Fruit fly (Drosophila melanogaster): ENCODE data around the gene CG8149.

CG8149 gene

dm6 chr3R:9550265-9551012 lies 46.0 kb downstream of the CG8149 start (continued):
- TF ChIP-seq Hr4 (GFP tag; optimal IDR thresholded peaks at IDR 0.05) (no peak), CG7368 (GFP tag; optimal IDR thresholded peaks at IDR 0.05) (no peak), Blimp-1 (GFP tag; optimal IDR thresholded peaks at IDR 0.05) (no peak), CG6792 (GFP tag; optimal IDR thresholded peaks at IDR 0.05) (no peak), Eip78C (GFP tag) (peak; percentile 82), cyc (GFP tag; optimal IDR thresholded peaks at IDR 0.05) (no peak), CG9139 (GFP tag; optimal IDR thresholded peaks at IDR 0.05) (peak; percentile 36), pdm3 (GFP tag; optimal IDR thresholded peaks at IDR 0.05) (no peak), CG4318 (GFP tag; optimal IDR thresholded peaks at IDR 0.05) (no peak), ss (GFP tag; optimal IDR thresholded peaks at IDR 0.05) (peak in 1 of 2 experiments; percentile 25), fd85E (GFP tag; optimal IDR thresholded peaks at IDR 0.05) (no peak), fd59A (GFP tag; optimal IDR thresholded peaks at IDR 0.05) (no peak), lz (GFP tag; optimal IDR thresholded peaks at IDR 0.05) (no peak), Smox (GFP tag; optimal IDR thresholded peaks at IDR 0.05) (no peak), Hr38 (GFP tag; optimal IDR thresholded peaks at IDR 0.05) (no peak), Met (GFP tag; optimal IDR thresholded peaks at IDR 0.05) (no peak), salr (GFP tag; optimal IDR thresholded peaks at IDR 0.05) (no peak), CG11762 (GFP tag; optimal IDR thresholded peaks at IDR 0.05; ENCODE audit: insufficient read depth) (no peak), dac (GFP tag; optimal IDR thresholded peaks at IDR 0.05) (no peak), Sox15 (GFP tag; optimal IDR thresholded peaks at IDR 0.05) (no peak), spab (GFP tag; optimal IDR thresholded peaks at IDR 0.05) (no peak), Hr39 (GFP tag; optimal IDR thresholded peaks at IDR 0.05) (no peak), CG11294 (GFP tag; IDR thresholded peaks at IDR 0.05) (no peak), CG31627 (GFP tag; optimal IDR thresholded peaks at IDR 0.05) (no peak), CG8632 (GFP tag; optimal IDR thresholded peaks at IDR 0.05) (peak; percentile 10), net (GFP tag; optimal IDR thresholded peaks at IDR 0.05) (peak; percentile 26), CG15336 (GFP tag; IDR thresholded peaks at IDR 0.05) (no peak), Eip93F (GFP tag; optimal IDR thresholded peaks at IDR 0.05) (peak; percentile 6), esn (GFP tag; optimal IDR thresholded peaks at IDR 0.05) (no peak), CG10669 (GFP tag; optimal IDR thresholded peaks at IDR 0.05) (no peak), vri (GFP tag; optimal IDR thresholded peaks at IDR 0.05) (peak; percentile 70), CG6808 (GFP tag; optimal IDR thresholded peaks at IDR 0.05) (no peak), acj6 (GFP tag; optimal IDR thresholded peaks at IDR 0.05) (no peak), Sox14 (GFP tag; optimal IDR thresholded peaks at IDR 0.05) (peak; percentile 45)

dm6 chr3R:9551013-9551658 lies 46.7 kb downstream of the CG8149 start:
- peak; percentile 45 for TF ChIP-seq Sox102F (GFP tag; optimal IDR thresholded peaks at IDR 0.05)
- TF ChIP-seq acj6 (GFP tag; optimal IDR thresholded peaks at IDR 0.05), result peak; percentile 18
- peak; percentile 23 for TF ChIP-seq topi (GFP tag; optimal IDR thresholded peaks at IDR 0.05)
- no peak for TF ChIP-seq spab (GFP tag; optimal IDR thresholded peaks at IDR 0.05)
- TF ChIP-seq CG7368 (GFP tag; optimal IDR thresholded peaks at IDR 0.05), result peak; percentile 64
- TF ChIP-seq fd85E (GFP tag; optimal IDR thresholded peaks at IDR 0.05), result peak; percentile 77
- peak; percentile 45 to 49 for TF ChIP-seq salr (GFP tag; optimal IDR thresholded peaks at IDR 0.05)
- no peak for TF ChIP-seq CG11294 (GFP tag; IDR thresholded peaks at IDR 0.05)
- TF ChIP-seq CG8119 (GFP tag; IDR thresholded peaks at IDR 0.05), result no peak
- TF ChIP-seq Eip78C (GFP tag), result peak; percentile 79
- TF ChIP-seq Hr38 (GFP tag; optimal IDR thresholded peaks at IDR 0.05), result no peak
- TF ChIP-seq lz (GFP tag; optimal IDR thresholded peaks at IDR 0.05), result peak; percentile 26
- TF ChIP-seq Blimp-1 (GFP tag; optimal IDR thresholded peaks at IDR 0.05), result peak; percentile 17
- peak; percentile 42 for TF ChIP-seq CG32006 (GFP tag; optimal IDR thresholded peaks at IDR 0.05)
- TF ChIP-seq CG8319 (GFP tag; optimal IDR thresholded peaks at IDR 0.05), result no peak
- peak; percentile 51 for TF ChIP-seq dsx (GFP tag; optimal IDR thresholded peaks at IDR 0.05; ENCODE audit: poor library complexity, severe bottlenecking)
- no peak for TF ChIP-seq Ets21C (GFP tag; optimal IDR thresholded peaks at IDR 0.05)
- no peak for TF ChIP-seq cyc (GFP tag; optimal IDR thresholded peaks at IDR 0.05)
- TF ChIP-seq CG3919 (GFP tag; optimal IDR thresholded peaks at IDR 0.05), result peak; percentile 74
- TF ChIP-seq Met (GFP tag; optimal IDR thresholded peaks at IDR 0.05), result peak; percentile 36
- TF ChIP-seq CG6276 (GFP tag; optimal IDR thresholded peaks at IDR 0.05), result peak; percentile 42
- no peak for TF ChIP-seq CG31627 (GFP tag; optimal IDR thresholded peaks at IDR 0.05)
- TF ChIP-seq Smox (GFP tag; optimal IDR thresholded peaks at IDR 0.05), result no peak
- TF ChIP-seq Hr39 (GFP tag; optimal IDR thresholded peaks at IDR 0.05), result no peak
- no peak for TF ChIP-seq eg (GFP tag; IDR thresholded peaks at IDR 0.05)
- TF ChIP-seq Gug (GFP tag; IDR thresholded peaks at IDR 0.05), result no peak
- TF ChIP-seq Lpt (GFP tag; optimal IDR thresholded peaks at IDR 0.05), result no peak
- peak; percentile 34 for TF ChIP-seq Eip75B (GFP tag; optimal IDR thresholded peaks at IDR 0.05)
- TF ChIP-seq CG10669 (GFP tag; optimal IDR thresholded peaks at IDR 0.05), result peak; percentile 41

Measured in whole organism, prepupa.